Worm (Caenorhabditis elegans) whole organism, early embryonic: Measurements from ENCODE around the gene B0334.20.

Experiments used
- ama-1 ChIP-seq: fragments of 150-350 bp; optimal IDR thresholded peaks from 2 replicates; lab custom pipeline; 2014
- hmbx-1 ChIP-seq: sonication (generic microtip); optimal IDR thresholded peaks from 2 replicates; lab custom pipeline; 2016; ENCODE audit warnings: mild to moderate bottlenecking, missing genetic modification characterization, missing compliant biosample characterization

- TF ChIP-seq ama-1 (lab: Kevin White, UChicago) (no peak), hmbx-1 (tag; lab: Kevin White, UChicago) (no peak)
Measured at ce11 chrII:11472542-11472941, 27.7 kb downstream of the B0334.20 start.
